Worm (Caenorhabditis elegans) whole organism, L4 larva: ENCODE data around the gene F14D7.18.
A peak's percentile ranks its signal among the peaks of the same experiment; 100 is the strongest.

ENCODE experiments used
- F10B5.3 ChIP-seq: sonication (generic microtip); optimal IDR thresholded peaks from 2 replicates; lab custom pipeline; 2016; ENCODE audit warnings: mild to moderate bottlenecking, missing genetic modification characterization, missing compliant biosample characterization
- F26F4.8 ChIP-seq: fragments of 200-800 bp; sonication (Bioruptor generic); conservative IDR thresholded peaks from 2 replicates; pipeline ENCODE4 v1.3.6; 2022; ENCODE audit warnings: missing genetic modification characterization, missing compliant biosample characterization
- F49E8.2 ChIP-seq: sonication (generic microtip); optimal IDR thresholded peaks from 2 replicates; lab custom pipeline; 2016; ENCODE audit warnings: missing compliant biosample characterization, mild to moderate bottlenecking, missing genetic modification characterization, borderline replicate concordance
- Y105C5A.15 ChIP-seq: fragments of 200-800 bp; sonication (Bioruptor generic); IDR thresholded peaks from 2 replicates; pipeline ENCODE4 v1.3.6; 2022; ENCODE audit warnings: missing genetic modification characterization, missing compliant biosample characterization
- Y48G9A.11 ChIP-seq: fragments of 200-800 bp; sonication (Bioruptor generic); IDR thresholded peaks from 2 replicates; pipeline ENCODE4 v1.3.6; 2022; ENCODE audit warnings: missing genetic modification reagents, missing genetic modification characterization, missing compliant biosample characterization
- ZK546.5 ChIP-seq, 2 experiments: sonication (generic microtip); optimal IDR thresholded peaks; 2 replicates each; lab custom pipeline; 2017; ENCODE audit warnings: missing biosample characterization in 2 of 2, missing genetic modification characterization in 2 of 2
- ama-1 ChIP-seq: fragments of 150-350 bp; optimal IDR thresholded peaks from 2 replicates; lab custom pipeline; 2014; ENCODE audit warnings: inconsistent platforms, mixed read lengths
- arid-1 ChIP-seq: fragments of 200-800 bp; sonication (Bioruptor generic); conservative IDR thresholded peaks from 2 replicates; pipeline ENCODE4 v1.3.6; 2022; ENCODE audit warnings: missing genetic modification reagents, missing genetic modification characterization, missing compliant biosample characterization
- ceh-28 ChIP-seq: fragments of 150-350 bp; optimal IDR thresholded peaks from 2 replicates; lab custom pipeline; 2014; ENCODE audit warnings: missing biosample characterization, missing genetic modification reagents, missing genetic modification characterization
- ceh-32 ChIP-seq: sonication (generic microtip); optimal IDR thresholded peaks from 2 replicates; lab custom pipeline; 2016; ENCODE audit warnings: mild to moderate bottlenecking, missing genetic modification characterization, missing compliant biosample characterization; ENCODE audit not compliant: poor library complexity
- ceh-82 ChIP-seq: sonication (generic microtip); optimal IDR thresholded peaks from 2 replicates; lab custom pipeline; 2017; ENCODE audit warnings: missing biosample characterization, missing genetic modification characterization
- cey-2 ChIP-seq: sonication (generic microtip); optimal IDR thresholded peaks from 3 replicates; lab custom pipeline; 2017; ENCODE audit warnings: missing genetic modification characterization, mild to moderate bottlenecking, missing compliant biosample characterization, antibody characterized with exemption, borderline replicate concordance; ENCODE audit not compliant: insufficient read depth
- daf-12 ChIP-seq: fragments of 150-350 bp; optimal IDR thresholded peaks from 2 replicates; lab custom pipeline; 2014; ENCODE audit warnings: missing biosample characterization, missing genetic modification reagents, missing genetic modification characterization
- daf-16 ChIP-seq, 3 experiments: sonication (generic microtip); optimal IDR thresholded peaks; 2 replicates each; lab custom pipeline; 2016 to 2017; ENCODE audit warnings: missing genetic modification characterization in 3 of 3, missing genetic modification reagents in 3 of 3, mild to moderate bottlenecking in 2 of 3, missing compliant biosample characterization in 2 of 3, missing biosample characterization in 1 of 3, moderate library complexity in 1 of 3
- daf-8 ChIP-seq: fragments of 200-800 bp; sonication (Bioruptor generic); IDR thresholded peaks from 2 replicates; pipeline ENCODE4 v1.3.6; 2022; ENCODE audit warnings: missing genetic modification characterization, missing compliant biosample characterization
- dmd-9 ChIP-seq: fragments of 200-800 bp; sonication (Bioruptor generic); IDR thresholded peaks from 2 replicates; pipeline ENCODE4 v1.3.6; 2022; ENCODE audit warnings: missing genetic modification reagents, missing genetic modification characterization, missing compliant biosample characterization
- dpl-1 ChIP-seq: fragments of 150-350 bp; optimal IDR thresholded peaks from 2 replicates; lab custom pipeline; 2014; ENCODE audit warnings: missing biosample characterization, missing genetic modification reagents, missing genetic modification characterization
- duxl-1 ChIP-seq: sonication (generic microtip); optimal IDR thresholded peaks from 2 replicates; lab custom pipeline; 2016; ENCODE audit warnings: mild to moderate bottlenecking, missing genetic modification characterization, moderate library complexity, missing compliant biosample characterization; ENCODE audit not compliant: poor library complexity
- dve-1 ChIP-seq: sonication (generic microtip); optimal IDR thresholded peaks from 2 replicates; lab custom pipeline; 2017; ENCODE audit warnings: antibody characterized with exemption, mild to moderate bottlenecking, missing genetic modification characterization, missing compliant biosample characterization; ENCODE audit not compliant: insufficient read depth
- egl-27 ChIP-seq: sonication (generic microtip); optimal IDR thresholded peaks from 3 replicates; lab custom pipeline; 2017; ENCODE audit warnings: missing biosample characterization, missing genetic modification reagents, missing genetic modification characterization
- hlh-11 ChIP-seq: fragments of 200-800 bp; sonication (Bioruptor generic); optimal IDR thresholded peaks from 2 replicates; lab custom pipeline; 2018; ENCODE audit warnings: mild to moderate bottlenecking, missing genetic modification characterization, missing compliant biosample characterization
- lim-7 ChIP-seq: fragments of 200-800 bp; sonication (Bioruptor generic); IDR thresholded peaks from 2 replicates; pipeline ENCODE4 v1.3.6; 2022; ENCODE audit warnings: missing genetic modification characterization, missing compliant biosample characterization
- lin-1 ChIP-seq: fragments of 200-800 bp; sonication (Bioruptor generic); IDR thresholded peaks from 2 replicates; pipeline ENCODE4 v1.3.6; 2022; ENCODE audit warnings: missing genetic modification reagents, missing genetic modification characterization, missing compliant biosample characterization
- lin-13 ChIP-seq: fragments of 150-350 bp; optimal IDR thresholded peaks from 2 replicates; lab custom pipeline; 2014; ENCODE audit warnings: missing biosample characterization, missing genetic modification reagents, missing genetic modification characterization
- lsy-2 ChIP-seq, 2 experiments: fragments of 150-350 bp in 1 of 2; sonication (generic microtip) in 1 of 2; optimal IDR thresholded peaks; 2 replicates each; lab custom pipeline; 2014 to 2017; ENCODE audit warnings: missing biosample characterization in 2 of 2, missing genetic modification characterization in 2 of 2
- madf-5 ChIP-seq, 2 experiments: fragments of 200-800 bp; sonication (Bioruptor generic); IDR thresholded peaks; 2 replicates each; pipeline ENCODE4 v1.3.6; 2022; ENCODE audit warnings: missing compliant biosample characterization in 2 of 2, missing genetic modification characterization in 2 of 2
- mdl-1 ChIP-seq, 2 experiments: fragments of 150-350 bp in 1 of 2; sonication (generic microtip) in 1 of 2; optimal IDR thresholded peaks; 2 replicates each; lab custom pipeline; 2014 to 2017; ENCODE audit warnings: missing biosample characterization in 2 of 2, missing genetic modification characterization in 2 of 2
- mep-1 ChIP-seq: fragments of 150-350 bp; sonication (generic microtip); optimal IDR thresholded peaks from 3 replicates; lab custom pipeline; 2014; ENCODE audit warnings: missing biosample characterization, missing genetic modification characterization
- nhr-10 ChIP-seq: fragments of 150-350 bp; optimal IDR thresholded peaks from 2 replicates; lab custom pipeline; 2014; ENCODE audit warnings: missing biosample characterization, missing genetic modification characterization
- nhr-28 ChIP-seq: fragments of 150-350 bp; optimal IDR thresholded peaks from 2 replicates; lab custom pipeline; 2014; ENCODE audit warnings: missing biosample characterization, missing genetic modification characterization
- nhr-41 ChIP-seq: fragments of 200-800 bp; sonication (Bioruptor generic); IDR thresholded peaks from 2 replicates; pipeline ENCODE4 v1.3.6; 2022; ENCODE audit warnings: missing genetic modification reagents, missing genetic modification characterization, missing compliant biosample characterization
- nhr-48 ChIP-seq: sonication (generic microtip); optimal IDR thresholded peaks from 2 replicates; lab custom pipeline; 2016; ENCODE audit warnings: mild to moderate bottlenecking, missing genetic modification characterization, missing compliant biosample characterization
- nhr-76 ChIP-seq: fragments of 150-350 bp; optimal IDR thresholded peaks from 2 replicates; lab custom pipeline; 2014; ENCODE audit warnings: missing biosample characterization, missing genetic modification characterization
- php-3 ChIP-seq: fragments of 200-800 bp; sonication (Bioruptor generic); IDR thresholded peaks from 2 replicates; pipeline ENCODE4 v1.3.6; 2022; ENCODE audit warnings: missing genetic modification reagents, missing genetic modification characterization, missing compliant biosample characterization
- saeg-2 ChIP-seq: fragments of 200-800 bp; sonication (Bioruptor generic); IDR thresholded peaks from 2 replicates; pipeline ENCODE4 v1.3.6; 2022; ENCODE audit warnings: missing genetic modification reagents, missing genetic modification characterization, missing compliant biosample characterization
- set-16 ChIP-seq: fragments of 200-800 bp; sonication (Bioruptor generic); IDR thresholded peaks from 2 replicates; pipeline ENCODE4 v1.3.6; 2022; ENCODE audit warnings: missing genetic modification reagents, missing genetic modification characterization, missing compliant biosample characterization
- snpc-1.2 ChIP-seq: fragments of 200-800 bp; sonication (Bioruptor generic); IDR thresholded peaks from 2 replicates; pipeline ENCODE4 v1.3.6; 2022; ENCODE audit warnings: missing genetic modification reagents, missing genetic modification characterization, missing compliant biosample characterization
- snpc-4 ChIP-seq: fragments of 150-350 bp; optimal IDR thresholded peaks from 2 replicates; lab custom pipeline; 2014; ENCODE audit warnings: missing biosample characterization, missing genetic modification characterization
- tra-1 ChIP-seq: fragments of 200-800 bp; sonication (Bioruptor generic); IDR thresholded peaks from 2 replicates; pipeline ENCODE4 v1.3.6; 2022; ENCODE audit warnings: missing genetic modification reagents, missing genetic modification characterization, missing compliant biosample characterization
- unc-130 ChIP-seq: sonication (generic microtip); optimal IDR thresholded peaks from 2 replicates; lab custom pipeline; 2016; ENCODE audit warnings: missing genetic modification reagents, missing genetic modification characterization, missing compliant biosample characterization
- unc-39 ChIP-seq: sonication (generic microtip); optimal IDR thresholded peaks from 2 replicates; lab custom pipeline; 2017; ENCODE audit warnings: missing biosample characterization, missing genetic modification characterization
- unc-62 ChIP-seq, 3 experiments: fragments of 150-350 bp in 1 of 3; sonication (generic microtip); optimal IDR thresholded peaks in 2 of 3; peaks in 1 of 3; 1 replicate in 1 of 3; 2 replicates in 2 of 3; lab custom pipeline; 2014 to 2017; ENCODE audit warnings: missing biosample characterization in 3 of 3, missing genetic modification characterization in 3 of 3, missing genetic modification reagents in 3 of 3, missing genotype in 1 of 3
- zip-11 ChIP-seq: fragments of 200-800 bp; sonication (Bioruptor generic); IDR thresholded peaks from 2 replicates; pipeline ENCODE4 v1.3.6; 2022; ENCODE audit warnings: missing genetic modification characterization, missing compliant biosample characterization
- zip-2 ChIP-seq: fragments of 150-350 bp; optimal IDR thresholded peaks from 2 replicates; lab custom pipeline; 2014; ENCODE audit warnings: missing biosample characterization, missing genetic modification characterization
- ztf-11 ChIP-seq: fragments of 150-350 bp; optimal IDR thresholded peaks from 2 replicates; lab custom pipeline; 2014; ENCODE audit warnings: missing biosample characterization, missing genetic modification characterization

The F14D7.18 gene

ce11 chrV:14267326-14267942 is 23.1 kb downstream of the F14D7.18 start:
- peak; percentile 28 for TF ChIP-seq F49E8.2
- TF ChIP-seq unc-130 (GFP tag; lab: Kevin White, UChicago), result no peak
- TF ChIP-seq snpc-1.2, result peak; percentile 82
- no peak for TF ChIP-seq duxl-1
- TF ChIP-seq dpl-1, result no peak
- TF ChIP-seq unc-39, result no peak
- no peak for TF ChIP-seq ama-1
- TF ChIP-seq Y48G9A.11, result peak; percentile 74; the same call in 1 of the 2 replicates
- 0 out of 2 replicates have a peak, but pooled peaks have one; percentile 9 for TF ChIP-seq arid-1 (GFP tag; lab: Robert Waterston, UW)
- no peak for TF ChIP-seq nhr-76 (tag; lab: Kevin White, UChicago)
- TF ChIP-seq, all 104 proteins: peak for 4

- TF ChIP-seq zip-2 (tag; lab: Kevin White, UChicago) (no peak), daf-8 (no peak), lin-13 (no peak), tra-1 (no peak), lin-1 (no peak), madf-5 (GFP tag; IDR thresholded peaks at IDR 0.05; lab: Robert Waterston, UW) (no peak), dmd-9 (no peak), nhr-41 (GFP tag; lab: Robert Waterston, UW) (no peak), daf-16 (GFP tag; optimal IDR thresholded peaks at IDR 0.05; lab: Kevin White, UChicago) (no peak), daf-16 (tag; optimal IDR thresholded peaks at IDR 0.05; lab: Kevin White, UChicago) (no peak), ama-1 (no peak), ceh-82 (no peak), lsy-2 (tag; optimal IDR thresholded peaks at IDR 0.05; lab: Kevin White, UChicago) (no peak), php-3 (GFP tag; lab: Robert Waterston, UW) (no peak), nhr-48 (no peak), Y105C5A.15 (GFP tag; lab: Robert Waterston, UW) (no peak)
Observed at ce11 chrV:14260831-14261230, 29.7 kb downstream of the F14D7.18 start, which contains the start of gene F40G12.2. TSS of gene F40G12.2 (minus strand) at chrV:14260931.

DNA sequence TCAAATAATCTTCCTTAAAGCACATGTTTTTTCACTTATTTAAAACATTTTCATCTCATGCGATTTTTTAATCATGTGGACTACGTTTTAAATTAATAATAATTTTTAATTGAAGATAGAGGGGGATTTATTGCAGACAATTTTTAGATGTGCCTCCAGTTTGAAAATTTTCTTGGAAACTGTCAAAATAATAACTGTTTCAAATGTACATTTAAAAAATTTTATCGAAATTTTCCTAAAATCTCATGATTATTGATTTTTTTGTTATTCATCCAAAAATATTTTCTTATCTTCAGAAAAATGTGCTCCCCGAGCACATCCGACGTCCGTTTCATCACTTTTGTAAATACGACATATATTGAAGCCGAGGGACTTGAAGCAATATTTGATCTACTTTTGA is 33.7 kb downstream of the F14D7.18 start, which contains the start of gene sre-8:
TSS of gene sre-8 (plus strand) at position 301 of the 400 bp plus-strand sequence.
- TF ChIP-seq set-16 (GFP tag; lab: Robert Waterston, UW), result no peak
- no peak for TF ChIP-seq dmd-9
- TF ChIP-seq zip-11, result no peak
- TF ChIP-seq ztf-11 (tag; lab: Kevin White, UChicago), result no peak
- no peak for TF ChIP-seq F26F4.8 (GFP tag; lab: Robert Waterston, UW)
- TF ChIP-seq lim-7, result no peak
- TF ChIP-seq ceh-28 (tag; lab: Kevin White, UChicago), result no peak
- TF ChIP-seq hlh-11 (tag; lab: Kevin White, UChicago), result no peak
- no peak for TF ChIP-seq unc-39
- no peak for TF ChIP-seq dve-1 (tag; lab: Kevin White, UChicago)
- no peak for TF ChIP-seq nhr-28 (tag; lab: Kevin White, UChicago)
- no peak for TF ChIP-seq saeg-2 (GFP tag; lab: Robert Waterston, UW)
- TF ChIP-seq daf-8, result no peak
- TF ChIP-seq lsy-2 (tag; optimal IDR thresholded peaks at IDR 0.05; lab: Kevin White, UChicago), result no peak
- TF ChIP-seq ceh-32, result no peak

DNA sequence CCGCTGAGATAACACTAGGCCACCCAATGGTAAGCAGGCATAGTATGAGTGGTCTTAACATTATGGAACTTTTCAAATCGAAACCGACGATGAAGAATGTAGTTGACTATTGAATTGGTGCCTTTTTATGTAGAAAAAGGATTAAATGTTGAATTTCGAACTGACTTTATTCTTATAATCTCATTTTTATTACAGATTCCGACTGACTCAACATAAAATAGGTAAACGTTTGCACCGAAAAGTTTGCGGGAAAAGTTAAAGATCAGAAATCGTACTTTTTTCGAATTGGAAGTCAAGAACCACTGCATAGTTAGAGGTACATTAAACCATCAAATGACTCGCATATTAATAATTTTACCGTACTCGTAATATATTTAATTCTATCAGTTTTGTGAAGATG is 36.3 kb downstream of the F14D7.18 start, which contains the start of gene K02E11.7:
TSS of gene K02E11.7 (minus strand) at position 101 of the 400 bp plus-strand sequence.
- no peak for TF ChIP-seq egl-27
- no peak for TF ChIP-seq mdl-1 (tag; optimal IDR thresholded peaks at IDR 0.05; lab: Kevin White, UChicago)
- no peak for TF ChIP-seq madf-5 (GFP tag; IDR thresholded peaks at IDR 0.05; lab: Robert Waterston, UW)
- TF ChIP-seq nhr-10 (tag; lab: Kevin White, UChicago), result no peak
- TF ChIP-seq F10B5.3 (tag; lab: Kevin White, UChicago), result no peak
- no peak for TF ChIP-seq mep-1 (tag; lab: Kevin White, UChicago)
- no peak for TF ChIP-seq F26F4.8 (GFP tag; lab: Robert Waterston, UW)
- no peak for TF ChIP-seq snpc-1.2
- TF ChIP-seq cey-2 (tag; lab: Kevin White, UChicago), result no peak
- TF ChIP-seq ceh-32, result no peak
- no peak for TF ChIP-seq snpc-4 (tag; lab: Kevin White, UChicago)
- TF ChIP-seq daf-12, result no peak
- no peak for TF ChIP-seq unc-62 (GFP tag; optimal IDR thresholded peaks at IDR 0.05 in 1 of 2; lab: Kevin White, UChicago)
- TF ChIP-seq unc-62 (tag; optimal IDR thresholded peaks at IDR 0.05; lab: Kevin White, UChicago), result no peak
- no peak for TF ChIP-seq dpl-1
- no peak for TF ChIP-seq ZK546.5 (tag; optimal IDR thresholded peaks at IDR 0.05; lab: Kevin White, UChicago)
